Fruit fly (Drosophila melanogaster) whole organism: Measurements from ENCODE around the gene CG3815.

Experiments
- CG8478 ChIP-seq: fragments of >200 bp; optimal IDR thresholded peaks from 2 replicates; lab custom pipeline; 2018; ENCODE audit warnings: inconsistent platforms
- Dll ChIP-seq: fragments of >200 bp; optimal IDR thresholded peaks from 2 replicates; lab custom pipeline; 2017
- EcR ChIP-seq, 2 experiments: fragments of >200 bp; optimal IDR thresholded peaks; 2 replicates each; lab custom pipeline; 2017; ENCODE audit warnings: missing biosample characterization in 2 of 2, missing genetic modification characterization in 2 of 2, missing genetic modification reagents in 2 of 2
- pan ChIP-seq: fragments of >200 bp; optimal IDR thresholded peaks from 2 replicates; lab custom pipeline; 2017
- psq ChIP-seq: fragments of >200 bp; optimal IDR thresholded peaks from 2 replicates; lab custom pipeline; 2017
- usp ChIP-seq: fragments of >200 bp; optimal IDR thresholded peaks from 2 replicates; lab custom pipeline; 2017; ENCODE audit warnings: missing biosample characterization, missing genetic modification characterization, mixed read lengths

The CG3815 gene

dm6 chrX:6334945-6335344, 39.8 kb downstream of the CG3815 start:
- TF ChIP-seq EcR (GFP tag; optimal IDR thresholded peaks at IDR 0.05; lab: Kevin White, UChicago) (no peak), CG8478 (no peak)

DNA sequence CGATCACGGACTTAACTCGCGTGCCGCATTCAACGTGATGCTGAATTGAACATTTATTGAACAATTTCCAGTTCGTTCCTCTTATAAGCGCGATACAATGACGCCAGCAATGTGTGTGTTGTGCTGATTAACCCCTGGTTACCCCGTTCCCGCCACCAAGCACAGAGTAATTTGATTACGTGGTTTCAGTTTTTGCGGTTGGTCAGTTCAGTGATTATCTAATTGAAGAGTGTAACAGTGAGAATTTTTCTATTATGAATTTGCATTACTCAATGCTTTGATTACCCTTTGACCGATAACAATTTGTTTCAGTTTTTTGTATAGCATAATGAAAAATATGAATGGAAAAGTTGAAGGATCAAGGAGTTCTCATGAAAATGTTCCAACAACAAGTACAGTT, 42.5 kb downstream of the CG3815 start, which contains the start of gene CG3842:
Gene CG3842 (plus strand): TSS at position 61 of the 400 bp plus-strand sequence.
- TF ChIP-seq CG8478 = no peak
- TF ChIP-seq EcR (GFP tag; optimal IDR thresholded peaks at IDR 0.05; lab: Kevin White, UChicago) = no peak
- no peak for TF ChIP-seq psq (lab: Kevin White, UChicago)
- TF ChIP-seq usp (GFP tag; lab: Kevin White, UChicago) = no peak
- no peak for TF ChIP-seq Dll (lab: Kevin White, UChicago)
- no peak for TF ChIP-seq pan (lab: Kevin White, UChicago)

DNA sequence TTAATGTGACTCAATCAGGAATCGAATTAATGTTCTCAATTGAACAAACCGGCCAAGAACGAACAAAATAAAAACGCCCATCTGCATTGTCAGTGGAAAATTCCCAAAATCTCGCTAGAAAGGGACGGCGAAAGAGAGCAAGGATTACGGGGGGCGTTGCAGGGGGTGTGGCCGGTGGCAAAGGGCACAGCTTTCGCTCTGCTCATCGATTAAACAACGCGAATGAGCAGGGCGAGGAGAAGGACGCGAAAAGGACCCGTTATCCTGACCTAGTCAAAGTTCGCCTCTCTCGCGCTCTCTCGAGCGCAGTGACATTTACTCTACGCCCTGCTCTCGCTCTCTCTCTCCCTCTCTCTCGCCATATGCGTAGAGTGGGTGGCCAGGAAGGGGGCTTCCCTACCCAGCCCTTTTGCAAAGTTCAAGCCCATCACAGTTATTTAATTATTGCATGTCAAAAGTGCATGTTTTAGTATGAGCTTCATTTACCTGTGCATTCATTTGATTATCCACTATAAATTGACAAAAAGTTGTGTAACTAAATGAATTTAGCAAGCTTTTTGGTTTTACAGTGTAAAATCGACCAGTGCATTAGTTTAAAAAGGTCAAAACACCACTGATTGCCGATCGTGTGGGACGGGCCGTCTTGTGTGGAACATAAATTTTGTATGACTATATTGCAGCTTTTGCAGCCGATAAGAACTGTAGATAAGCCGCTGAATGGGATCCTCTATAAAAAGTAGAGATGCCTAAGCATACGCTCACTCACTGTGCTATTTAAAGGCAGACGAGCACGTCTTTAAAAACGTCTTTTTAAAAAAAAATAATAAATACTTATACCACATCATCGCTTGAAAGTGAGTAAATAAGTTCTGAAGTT, 43.8 kb downstream of the CG3815 start:
- TF ChIP-seq Dll (lab: Kevin White, UChicago) (no peak), CG8478 (no peak), psq (lab: Kevin White, UChicago) (no peak), EcR (GFP tag; optimal IDR thresholded peaks at IDR 0.05; lab: Kevin White, UChicago) (no peak), usp (GFP tag; lab: Kevin White, UChicago) (no peak)

DNA sequence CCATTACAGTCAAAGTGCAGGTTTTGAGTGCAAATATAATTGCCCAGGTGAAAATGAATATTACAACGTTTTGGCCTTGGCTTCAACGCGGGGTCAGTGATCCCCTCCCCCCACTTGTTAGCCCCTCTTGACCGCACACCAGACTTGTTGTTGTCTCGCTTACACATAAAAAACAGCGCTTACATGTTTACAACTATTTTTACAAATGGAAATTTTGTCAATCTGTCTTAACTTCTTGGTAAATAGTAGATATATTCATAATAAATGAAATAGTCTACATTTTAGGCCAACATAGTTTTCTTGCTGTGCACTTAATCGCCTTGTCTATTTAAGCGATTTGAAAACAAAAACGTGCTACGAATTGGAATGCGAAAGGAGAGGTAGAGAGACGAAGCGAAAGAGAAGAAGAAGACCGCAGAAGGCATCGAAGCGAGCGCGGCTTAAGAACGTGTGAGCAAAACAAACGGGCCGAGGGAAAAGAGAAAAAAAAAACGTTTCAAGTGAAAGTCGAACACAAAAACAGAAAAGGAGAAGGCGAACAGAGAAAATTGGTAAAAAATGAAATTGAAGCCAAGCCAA, 44.9 kb downstream of the CG3815 start:
- TF ChIP-seq CG8478 (no peak), EcR (GFP tag; optimal IDR thresholded peaks at IDR 0.05; lab: Kevin White, UChicago) (peak in 1 of 2 experiments; percentile 30)

- no peak for TF ChIP-seq Dll (lab: Kevin White, UChicago)
- TF ChIP-seq CG8478 = no peak
- TF ChIP-seq psq (lab: Kevin White, UChicago) = no peak
- no peak for TF ChIP-seq pan (lab: Kevin White, UChicago)
- no peak for TF ChIP-seq usp (GFP tag; lab: Kevin White, UChicago)
Observed at dm6 chrX:6340593-6341068, 45.4 kb downstream of the CG3815 start.

- no peak for TF ChIP-seq pan (lab: Kevin White, UChicago)
- TF ChIP-seq EcR (GFP tag; optimal IDR thresholded peaks at IDR 0.05; lab: Kevin White, UChicago) = no peak
- no peak for TF ChIP-seq Dll (lab: Kevin White, UChicago)
- TF ChIP-seq psq (lab: Kevin White, UChicago) = no peak
- TF ChIP-seq usp (GFP tag; lab: Kevin White, UChicago) = no peak
- no peak for TF ChIP-seq CG8478
Observed at dm6 chrX:6341678-6342077, 46.5 kb downstream of the CG3815 start.

- TF ChIP-seq usp (GFP tag; lab: Kevin White, UChicago) (no peak), pan (lab: Kevin White, UChicago) (peak; percentile 76)
Observed at dm6 chrX:6343323-6343722, 48.1 kb downstream of the CG3815 start.

- TF ChIP-seq EcR (GFP tag; optimal IDR thresholded peaks at IDR 0.05; lab: Kevin White, UChicago) (no peak), Dll (lab: Kevin White, UChicago) (peak; percentile 62)
Observed at dm6 chrX:6343786-6344537, 48.8 kb downstream of the CG3815 start.

DNA sequence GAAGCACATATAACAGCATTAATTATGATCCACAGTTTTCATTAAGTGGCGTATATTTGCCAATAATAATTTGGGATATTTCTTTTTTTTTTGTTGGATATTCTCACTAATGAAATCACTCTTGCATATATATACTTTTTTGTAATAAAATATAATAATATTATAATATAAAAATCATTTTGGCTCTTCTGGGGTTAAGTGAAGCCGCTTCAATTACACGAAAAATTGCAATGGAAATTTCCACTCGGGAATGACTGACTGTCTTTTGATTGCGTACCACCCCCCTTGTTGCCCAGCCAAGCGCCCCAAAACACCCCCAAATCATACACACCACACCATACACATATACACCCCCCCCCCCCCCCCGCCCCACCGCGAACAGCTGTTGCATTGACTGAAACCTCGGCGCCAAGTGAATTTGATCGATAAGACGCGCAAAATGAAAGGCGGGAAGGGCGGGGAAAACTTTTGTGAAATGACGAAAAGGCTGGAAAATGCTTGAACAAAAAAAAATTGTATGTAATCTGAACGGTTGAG, 49.4 kb downstream of the CG3815 start:
- TF ChIP-seq pan (lab: Kevin White, UChicago) (no peak), psq (lab: Kevin White, UChicago) (no peak), Dll (lab: Kevin White, UChicago) (no peak)

- no peak for TF ChIP-seq Dll (lab: Kevin White, UChicago)
- TF ChIP-seq usp (GFP tag; lab: Kevin White, UChicago) = no peak
- TF ChIP-seq EcR (GFP tag; optimal IDR thresholded peaks at IDR 0.05; lab: Kevin White, UChicago) = no peak
- TF ChIP-seq psq (lab: Kevin White, UChicago) = no peak
- TF ChIP-seq pan (lab: Kevin White, UChicago) = no peak
- no peak for TF ChIP-seq CG8478
Observed at dm6 chrX:6346153-6346552, 51.0 kb downstream of the CG3815 start.

DNA sequence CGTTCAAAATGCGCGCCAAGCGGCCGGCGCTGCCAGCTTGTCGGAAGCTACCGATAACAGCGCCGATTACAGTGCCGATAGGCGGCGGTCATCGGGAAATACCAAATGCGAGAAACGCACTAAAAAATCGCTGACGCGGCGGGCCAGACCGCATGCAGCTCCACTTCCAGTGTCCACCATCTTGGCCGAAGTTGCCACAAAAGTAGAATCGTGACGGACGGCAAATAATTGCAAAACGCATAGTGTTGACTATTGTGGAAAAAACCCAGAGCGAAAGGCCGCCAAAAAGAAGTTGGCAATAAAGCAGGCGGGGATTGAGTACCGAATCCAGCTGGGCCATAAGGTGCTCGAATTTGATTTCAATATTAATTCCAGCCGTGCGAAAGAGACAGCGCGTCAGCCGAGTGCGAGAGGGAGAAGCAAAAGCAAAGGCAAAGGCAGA, 51.8 kb downstream of the CG3815 start, which contains the start of gene CG3847:
Gene CG3847 (plus strand): TSS at position 178 of the 442 bp plus-strand sequence.
- TF ChIP-seq Dll (lab: Kevin White, UChicago) = no peak
